Worm (Caenorhabditis elegans): ENCODE results near the gene T05H4.11.

T05H4.11 gene

ce11 chrV:6433446-6434178, 7.6 kb upstream of the T05H4.11 start, which contains the start of the genes gad-1 and erfa-1:
TSS of gene gad-1 (minus strand) at chrV:6433496.
TSS of gene erfa-1 (plus strand) at chrV:6434128.
- TF ChIP-seq unc-62 (GFP tag; optimal IDR thresholded peaks at IDR 0.05) = no peak

ce11 chrV:6430526-6431371, 4.7 kb upstream of the T05H4.11 start:
- TF ChIP-seq unc-62 (GFP tag; optimal IDR thresholded peaks at IDR 0.05) = no peak

DNA sequence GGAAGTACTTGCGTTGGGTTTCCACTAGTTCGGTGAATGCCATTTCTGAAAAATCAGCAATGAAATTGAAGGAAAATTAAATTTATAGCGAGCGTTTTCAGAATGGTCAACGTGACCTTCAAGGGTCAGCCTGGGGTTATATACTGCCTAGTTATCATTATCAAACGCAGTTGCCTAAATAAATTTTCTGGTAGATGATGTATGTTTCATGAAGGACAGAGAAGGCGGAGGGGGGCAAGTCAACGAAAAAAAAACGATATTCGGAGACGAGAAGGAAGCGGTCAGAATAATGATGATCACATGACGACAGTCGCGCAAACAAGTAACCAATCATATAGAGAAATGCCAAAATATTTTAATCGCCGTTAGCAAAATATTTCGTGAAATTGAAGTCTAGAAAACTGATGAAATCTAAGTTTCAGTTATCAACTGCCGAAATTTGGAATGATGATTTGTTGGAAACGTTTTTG, 3.8 kb upstream of the T05H4.11 start, which contains the start of gene alh-4:
Gene alh-4 (minus strand): TSS at position 51 of the 470 bp plus-strand sequence.
- no peak for TF ChIP-seq unc-62 (GFP tag; optimal IDR thresholded peaks at IDR 0.05)

ce11 chrV:6427433-6427832, 1.4 kb upstream of the T05H4.11 start:
- no peak for TF ChIP-seq unc-62 (GFP tag; optimal IDR thresholded peaks at IDR 0.05)

- no peak for TF ChIP-seq unc-62 (GFP tag; optimal IDR thresholded peaks at IDR 0.05)
Observed at ce11 chrV:6426843-6427242, 782 bp upstream of the T05H4.11 start, which contains the start of gene atp-4. TSS of gene atp-4 (minus strand) at chrV:6427112.

- TF ChIP-seq unc-62 (GFP tag; optimal IDR thresholded peaks at IDR 0.05) = no peak
Observed at ce11 chrV:6424055-6424454, 2.0 kb downstream of the T05H4.11 start, which contains the start of gene urb-1. TSS of gene urb-1 (minus strand) at chrV:6424155.

DNA sequence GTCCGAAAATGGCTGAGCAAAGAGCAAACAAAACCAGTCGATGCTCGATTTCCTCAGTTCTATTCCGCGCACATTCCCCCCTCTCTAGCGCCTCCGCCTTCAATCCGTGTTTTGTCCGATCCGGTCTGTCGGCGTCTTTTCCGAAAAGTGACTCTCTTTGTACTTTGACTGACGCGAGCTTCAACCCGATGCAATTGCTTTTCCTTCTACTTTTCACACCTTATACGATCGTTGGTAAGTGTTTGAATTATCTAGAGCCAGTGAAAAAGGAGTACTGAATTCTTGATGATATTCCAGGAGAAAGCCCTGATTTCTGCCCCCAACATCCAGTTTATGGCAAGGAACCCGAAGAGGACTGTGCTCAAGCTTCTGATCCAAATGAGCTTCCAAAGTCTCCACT, 11.1 kb downstream of the T05H4.11 start, which contains the start of gene cht-6:
Gene cht-6 (plus strand): TSS at position 9 of the 400 bp plus-strand sequence.
- TF ChIP-seq unc-62 (GFP tag; optimal IDR thresholded peaks at IDR 0.05) = no peak

DNA sequence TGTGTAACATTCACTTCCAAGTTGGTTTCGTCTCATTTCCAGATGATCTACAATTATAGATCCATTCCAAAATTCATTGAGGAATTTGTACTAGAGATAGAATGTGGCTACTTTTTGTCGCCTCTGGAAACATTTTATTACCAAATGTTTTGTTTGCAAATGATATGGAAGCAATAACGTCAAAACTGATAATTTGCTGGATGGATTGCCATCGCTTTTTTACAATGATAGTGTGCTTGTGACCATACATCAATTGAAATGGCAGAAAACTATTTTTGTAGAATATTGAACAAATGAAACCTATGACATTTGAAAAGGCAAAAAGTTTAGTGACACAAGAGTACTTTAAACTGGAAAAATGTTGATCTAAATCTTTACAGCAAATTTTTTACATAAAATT, 11.6 kb downstream of the T05H4.11 start:
- TF ChIP-seq unc-62 (GFP tag; optimal IDR thresholded peaks at IDR 0.05) = no peak

DNA sequence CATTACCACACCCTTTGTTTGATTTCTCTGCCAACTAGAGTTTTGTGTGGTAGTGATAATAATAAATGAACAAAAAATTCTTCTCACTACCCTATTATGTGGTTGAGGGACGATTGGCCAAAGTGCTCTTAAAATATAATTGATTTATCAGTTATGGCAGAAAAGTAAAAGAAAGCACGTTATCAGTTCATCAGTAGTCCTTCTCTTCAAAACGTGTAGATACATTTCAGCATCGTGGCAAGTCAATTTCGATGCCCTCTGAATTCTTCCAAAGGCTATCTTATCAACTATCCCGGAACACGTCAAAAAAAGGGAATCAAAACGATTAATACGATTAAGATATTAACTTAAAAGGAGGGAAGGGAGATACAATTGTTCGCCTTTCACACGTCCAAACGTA, 13.0 kb downstream of the T05H4.11 start:
- TF ChIP-seq unc-62 (GFP tag; optimal IDR thresholded peaks at IDR 0.05) = no peak

DNA sequence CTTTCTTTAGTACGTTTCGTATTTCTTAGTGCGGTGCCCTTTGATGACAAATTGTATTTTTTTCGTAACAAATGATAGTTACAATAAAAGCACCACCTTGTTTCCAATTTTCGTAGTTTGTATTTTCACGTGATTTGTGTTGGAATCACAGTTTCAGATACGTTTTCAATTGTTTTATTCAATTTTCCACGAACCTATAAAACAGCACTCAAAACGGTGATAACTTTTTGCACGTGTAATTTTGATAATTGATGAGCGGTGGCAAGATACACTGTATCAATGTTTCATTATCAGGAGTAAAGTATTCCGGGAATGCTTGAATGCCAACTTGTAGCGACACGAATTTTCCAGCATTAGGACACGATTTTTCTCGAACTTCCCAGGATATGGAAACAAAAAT, 14.9 kb downstream of the T05H4.11 start:
- TF ChIP-seq unc-62 (GFP tag; optimal IDR thresholded peaks at IDR 0.05) = no peak

DNA sequence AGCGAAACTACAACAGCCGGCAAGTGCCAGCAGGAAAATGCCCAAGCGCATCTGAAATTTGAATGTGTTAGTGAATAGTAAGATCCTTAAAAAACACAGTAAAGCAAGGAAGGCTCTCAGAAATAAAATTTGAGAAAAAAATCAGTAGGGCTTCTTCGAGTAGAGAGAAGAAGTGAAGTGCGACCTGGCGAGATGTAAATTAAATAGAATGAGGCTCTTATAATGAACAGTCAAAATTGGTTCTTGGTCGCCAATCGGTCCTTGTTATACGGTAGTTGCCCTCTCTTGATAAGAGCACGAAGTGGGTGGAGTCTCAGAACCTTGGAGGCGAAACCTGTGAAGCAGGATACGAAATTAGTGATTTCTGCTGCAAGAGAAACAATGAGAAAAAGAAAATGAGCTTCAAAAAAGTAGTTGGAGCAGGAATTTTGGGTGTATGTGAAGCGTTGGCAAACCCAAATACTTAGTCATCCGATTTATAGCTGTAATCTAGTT, 17.3 kb downstream of the T05H4.11 start, which contains the start of gene bcf-1:
Gene bcf-1 (minus strand): TSS at position 51 of the 495 bp plus-strand sequence.
- no peak for TF ChIP-seq unc-62 (GFP tag; optimal IDR thresholded peaks at IDR 0.05)

- TF ChIP-seq unc-62 (GFP tag; optimal IDR thresholded peaks at IDR 0.05) = no peak
Observed at ce11 chrV:6407587-6407986, 18.5 kb downstream of the T05H4.11 start.

DNA sequence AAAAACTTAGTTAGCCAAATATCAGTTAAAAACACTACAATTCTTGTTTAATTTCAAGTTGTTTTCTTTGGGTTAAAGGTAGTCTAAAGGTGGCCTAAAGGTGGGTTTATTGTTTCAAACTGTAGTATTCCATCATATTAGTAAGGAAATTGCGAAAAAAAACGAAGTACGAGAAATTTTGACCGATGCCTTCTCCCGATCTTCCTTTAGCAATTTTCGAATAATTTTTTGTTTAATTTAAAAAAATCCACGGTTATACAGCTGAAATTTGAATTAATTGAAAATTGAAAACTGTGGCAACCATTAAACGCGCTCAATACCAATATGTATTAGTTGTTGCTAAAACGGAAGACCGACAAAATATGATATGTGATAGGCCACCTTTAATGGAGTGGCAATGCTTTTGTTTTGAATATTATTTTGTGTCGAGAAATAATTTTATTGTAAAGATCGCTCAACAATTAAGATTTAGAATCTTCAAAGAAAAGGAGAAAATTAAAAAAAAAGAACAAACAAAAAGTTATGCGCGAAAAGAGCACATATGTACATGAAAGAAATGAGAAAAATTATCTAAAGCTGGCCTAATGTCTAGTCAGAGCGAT, 25.0 kb downstream of the T05H4.11 start:
- TF ChIP-seq unc-62 (GFP tag; optimal IDR thresholded peaks at IDR 0.05) = no peak

ce11 chrV:6400528-6400927, 25.5 kb downstream of the T05H4.11 start:
- no peak for TF ChIP-seq unc-62 (GFP tag; optimal IDR thresholded peaks at IDR 0.05)

DNA sequence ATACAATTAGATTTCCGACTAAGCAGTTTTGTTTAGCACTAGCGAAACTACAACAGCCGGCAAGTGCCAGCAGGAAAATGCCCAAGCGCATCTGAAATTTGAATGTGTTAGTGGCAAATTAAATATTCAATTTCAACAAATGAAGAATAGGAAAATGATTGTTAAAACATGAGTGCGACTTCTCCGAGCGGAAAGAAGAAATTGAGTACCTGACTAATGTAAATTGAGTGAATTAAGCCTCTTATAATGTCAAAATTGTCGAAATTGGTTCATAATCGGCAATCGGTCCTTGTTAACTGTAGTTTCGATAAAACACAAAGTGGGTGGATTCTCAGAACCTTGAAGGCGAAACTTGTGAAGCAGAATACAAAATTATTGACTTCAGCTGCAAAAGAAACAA, 26.2 kb downstream of the T05H4.11 start, which contains the start of gene gfi-1:
Gene gfi-1 (minus strand): TSS at position 101 of the 400 bp plus-strand sequence.
- TF ChIP-seq unc-62 (GFP tag; optimal IDR thresholded peaks at IDR 0.05) = no peak

- no peak for TF ChIP-seq unc-62 (GFP tag; optimal IDR thresholded peaks at IDR 0.05)
Observed at ce11 chrV:6398922-6399321, 27.1 kb downstream of the T05H4.11 start.
